Worm (Caenorhabditis elegans) whole organism, early embryonic: ENCODE measurements around the gene F53F4.4.

Source experiments
- B0310.2 ChIP-seq: sonication (generic microtip); optimal IDR thresholded peaks from 2 replicates; lab custom pipeline; 2016; ENCODE audit warnings: mild to moderate bottlenecking, missing genetic modification characterization, missing compliant biosample characterization
- F13C5.2 ChIP-seq: sonication (generic microtip); optimal IDR thresholded peaks from 2 replicates; lab custom pipeline; 2017; ENCODE audit warnings: mild to moderate bottlenecking, missing genetic modification characterization, inconsistent platforms, missing compliant biosample characterization
- aly-1 ChIP-seq: sonication (generic microtip); optimal IDR thresholded peaks from 2 replicates; lab custom pipeline; 2016; ENCODE audit warnings: missing genetic modification characterization, missing compliant biosample characterization
- ama-1 ChIP-seq: fragments of 150-350 bp; optimal IDR thresholded peaks from 2 replicates; lab custom pipeline; 2014
- ceh-13 ChIP-seq: fragments of 200-800 bp; sonication (Bioruptor generic); optimal IDR thresholded peaks from 2 replicates; lab custom pipeline; 2018; ENCODE audit warnings: mild to moderate bottlenecking, missing genetic modification characterization, missing compliant biosample characterization
- ceh-36 ChIP-seq: sonication (generic microtip); optimal IDR thresholded peaks from 2 replicates; lab custom pipeline; 2016; ENCODE audit warnings: missing genetic modification characterization, inconsistent platforms, missing compliant biosample characterization
- ets-7 ChIP-seq: sonication (generic microtip); optimal IDR thresholded peaks from 2 replicates; lab custom pipeline; 2016; ENCODE audit warnings: missing genotype, missing genetic modification characterization, missing compliant biosample characterization
- flt-1 ChIP-seq: fragments of 200-800 bp; sonication (Bioruptor generic); IDR thresholded peaks from 2 replicates; pipeline ENCODE4 v1.3.6; 2022; ENCODE audit warnings: missing genetic modification characterization, missing compliant biosample characterization
- hmbx-1 ChIP-seq: sonication (generic microtip); optimal IDR thresholded peaks from 2 replicates; lab custom pipeline; 2016; ENCODE audit warnings: mild to moderate bottlenecking, missing genetic modification characterization, missing compliant biosample characterization
- hmg-4 ChIP-seq: fragments of 200-800 bp; sonication (Bioruptor generic); optimal IDR thresholded peaks from 2 replicates; lab custom pipeline; 2018; ENCODE audit warnings: mild to moderate bottlenecking, missing genetic modification characterization, missing compliant biosample characterization
- hnd-1 ChIP-seq: sonication (generic microtip); optimal IDR thresholded peaks from 2 replicates; lab custom pipeline; 2016; ENCODE audit warnings: missing genetic modification characterization, missing compliant biosample characterization
- pes-1 ChIP-seq: fragments of 200-800 bp; sonication (Bioruptor generic); IDR thresholded peaks from 2 replicates; pipeline ENCODE4 v1.3.6; 2022; ENCODE audit warnings: missing genetic modification reagents, missing genetic modification characterization, missing compliant biosample characterization
- scrt-1 ChIP-seq: fragments of 200-800 bp; sonication (Bioruptor generic); IDR thresholded peaks from 2 replicates; pipeline ENCODE4 v1.3.6; 2022; ENCODE audit warnings: missing genetic modification characterization, missing compliant biosample characterization
- sea-1 ChIP-seq: fragments of 200-800 bp; sonication (Bioruptor generic); conservative IDR thresholded peaks from 2 replicates; pipeline ENCODE4 v1.3.6; 2022; ENCODE audit warnings: missing genetic modification characterization, missing compliant biosample characterization
- tbx-11 ChIP-seq: fragments of 200-800 bp; sonication (Bioruptor generic); IDR thresholded peaks from 2 replicates; pipeline ENCODE4 v1.3.6; 2022; ENCODE audit warnings: missing genetic modification characterization, missing compliant biosample characterization
- tbx-37 ChIP-seq: fragments of 200-800 bp; sonication (Bioruptor generic); conservative IDR thresholded peaks from 2 replicates; pipeline ENCODE4 v1.3.6; 2022; ENCODE audit warnings: missing genetic modification reagents, missing genetic modification characterization, missing compliant biosample characterization
- tra-4 ChIP-seq: sonication (generic microtip); optimal IDR thresholded peaks from 2 replicates; lab custom pipeline; 2017; ENCODE audit warnings: missing genetic modification characterization, missing compliant biosample characterization

The F53F4.4 gene

ce11 chrV:13620676-13621075 lies 27.5 kb downstream of the F53F4.4 start, which contains the start of gene F53F4.15:
Gene F53F4.15 (plus strand): TSS chrV:13620976.
- TF ChIP-seq ama-1 (lab: Kevin White, UChicago) (no peak), ceh-36 (tag; lab: Kevin White, UChicago) (no peak), hmbx-1 (tag; lab: Kevin White, UChicago) (no peak), sea-1 (no peak)

DNA sequence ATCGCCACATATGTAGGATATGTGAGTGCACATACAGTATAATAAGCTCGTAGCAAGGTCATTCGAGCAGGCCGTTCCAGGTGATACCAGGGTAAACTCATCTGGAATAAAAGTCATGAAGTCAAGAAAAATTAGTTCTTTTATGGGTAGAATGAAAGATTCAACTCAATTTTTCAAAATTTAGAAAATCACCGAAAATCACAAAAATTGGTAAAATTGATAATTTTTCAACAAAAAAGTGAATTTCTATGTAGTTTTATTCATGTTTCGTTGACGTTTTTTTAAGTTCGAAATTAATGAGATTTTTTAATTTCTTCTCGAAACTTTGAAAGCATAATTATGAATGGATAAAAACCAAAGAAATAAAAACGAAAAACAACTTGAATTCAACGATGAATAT lies 28.5 kb downstream of the F53F4.4 start, which contains the start of gene F53F4.16:
F53F4.16 (minus strand) TSS at position 101 of the 400 bp plus-strand sequence.
- TF ChIP-seq tbx-37 (GFP tag; lab: Robert Waterston, UW): no peak
- TF ChIP-seq scrt-1 (GFP tag; lab: Robert Waterston, UW): no peak
- TF ChIP-seq B0310.2 (tag; lab: Kevin White, UChicago): no peak
- TF ChIP-seq ets-7 (tag; lab: Kevin White, UChicago): no peak
- no peak for TF ChIP-seq pes-1 (GFP tag; lab: Robert Waterston, UW)
- no peak for TF ChIP-seq tra-4 (tag; lab: Kevin White, UChicago)
- TF ChIP-seq hmbx-1 (tag; lab: Kevin White, UChicago): no peak

DNA sequence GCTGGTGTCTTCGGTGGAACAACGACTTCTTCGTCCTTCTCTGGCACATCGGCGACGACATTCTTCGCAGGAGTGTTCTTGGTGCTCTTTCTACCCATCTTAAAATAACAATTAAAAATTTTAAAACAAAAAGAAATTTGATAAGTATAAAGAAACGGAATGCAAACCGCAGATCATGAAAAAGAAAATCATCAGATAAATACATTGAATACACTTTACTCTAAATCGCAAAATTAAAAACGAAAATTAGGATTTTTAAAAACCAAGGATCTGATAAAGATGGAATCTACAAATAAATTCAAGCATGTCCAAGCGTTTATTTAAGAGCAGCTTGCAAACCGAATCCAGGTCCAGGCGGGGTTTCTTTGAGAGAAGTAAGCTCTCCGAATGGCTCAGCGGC lies 31.2 kb downstream of the F53F4.4 start, which contains the start of gene F53F4.11:
F53F4.11 (minus strand) TSS at position 101 of the 400 bp plus-strand sequence.
- TF ChIP-seq tbx-11 (GFP tag; lab: Robert Waterston, UW) (no peak), hnd-1 (tag; lab: Kevin White, UChicago) (no peak), ets-7 (tag; lab: Kevin White, UChicago) (no peak), ceh-36 (tag; lab: Kevin White, UChicago) (no peak)

DNA sequence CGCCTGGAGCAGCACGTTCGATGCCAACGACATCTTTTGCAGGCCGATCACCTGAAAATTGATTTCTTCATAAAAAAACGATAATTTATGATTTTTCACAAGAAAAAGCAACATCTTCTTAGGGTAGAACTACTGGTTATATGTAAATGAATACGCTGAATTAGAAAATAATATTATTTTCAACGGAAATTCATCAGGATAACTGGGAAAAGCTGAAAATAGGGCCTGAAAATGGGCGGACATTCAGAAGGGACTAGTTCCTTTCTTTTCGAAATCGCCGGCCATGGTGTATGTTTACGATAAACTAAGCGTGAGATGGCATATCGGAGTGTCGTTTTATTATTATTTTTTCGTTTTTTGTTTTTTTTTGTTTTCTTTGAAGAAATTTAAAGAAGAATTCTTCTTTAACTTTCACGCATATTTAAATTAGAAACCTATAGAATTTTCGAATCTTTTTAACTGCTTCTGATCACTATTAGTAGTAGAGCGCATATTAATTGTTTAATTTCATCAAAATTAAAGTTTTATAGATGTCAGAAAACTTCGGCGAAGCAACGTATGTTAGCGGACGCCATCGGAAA lies 32.4 kb downstream of the F53F4.4 start, which contains the start of the genes nduv-2 and F53F4.12:
nduv-2 (minus strand) TSS at position 51 of the 581 bp plus-strand sequence.
F53F4.12 (plus strand) TSS at position 531 of the 581 bp plus-strand sequence.
- no peak for TF ChIP-seq hmbx-1 (tag; lab: Kevin White, UChicago)
- TF ChIP-seq sea-1: no peak
- TF ChIP-seq F13C5.2 (tag; lab: Kevin White, UChicago): no peak

ce11 chrV:13627103-13627623 lies 34.0 kb downstream of the F53F4.4 start, which contains the start of gene sde-2:
Gene sde-2 (plus strand): TSS chrV:13627573.
- TF ChIP-seq sea-1: no peak

ce11 chrV:13634149-13634548 lies 41.0 kb downstream of the F53F4.4 start, which contains the start of gene H37A05.2:
Gene H37A05.2 (minus strand): TSS chrV:13634249.
- TF ChIP-seq F13C5.2 (tag; lab: Kevin White, UChicago): no peak
- TF ChIP-seq tra-4 (tag; lab: Kevin White, UChicago): no peak
- TF ChIP-seq tbx-37 (GFP tag; lab: Robert Waterston, UW): no peak
- no peak for TF ChIP-seq hnd-1 (tag; lab: Kevin White, UChicago)
- TF ChIP-seq ets-7 (tag; lab: Kevin White, UChicago): no peak
- TF ChIP-seq ceh-36 (tag; lab: Kevin White, UChicago): no peak
- no peak for TF ChIP-seq ceh-13 (GFP tag; lab: Kevin White, UChicago)
- no peak for TF ChIP-seq ama-1 (lab: Kevin White, UChicago)
- no peak for TF ChIP-seq sea-1

DNA sequence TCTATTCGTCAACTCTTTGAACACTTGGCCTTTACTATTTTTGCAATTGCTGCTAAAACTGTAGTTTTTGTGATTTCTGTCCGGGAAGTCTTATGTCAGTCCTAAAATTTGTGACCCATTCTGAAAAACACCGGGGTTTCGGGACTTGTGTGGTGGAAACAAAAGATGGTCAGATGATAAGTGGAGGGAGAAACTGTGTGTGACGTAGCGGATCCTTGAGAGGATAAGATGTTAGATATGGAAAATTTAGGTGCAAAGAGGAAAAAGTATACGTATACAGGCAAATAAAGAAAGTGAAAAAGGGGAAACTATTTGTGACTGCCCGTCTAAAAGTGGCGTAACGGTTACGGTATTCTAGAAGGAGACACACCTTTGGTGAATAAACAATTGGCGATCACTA lies 43.2 kb downstream of the F53F4.4 start:
- TF ChIP-seq F13C5.2 (tag; lab: Kevin White, UChicago): no peak
- TF ChIP-seq scrt-1 (GFP tag; lab: Robert Waterston, UW): no peak
- TF ChIP-seq B0310.2 (tag; lab: Kevin White, UChicago): no peak
- no peak for TF ChIP-seq hmg-4 (GFP tag; lab: Kevin White, UChicago)
- TF ChIP-seq sea-1: no peak
- TF ChIP-seq pes-1 (GFP tag; lab: Robert Waterston, UW): no peak
- TF ChIP-seq ets-7 (tag; lab: Kevin White, UChicago): no peak
- no peak for TF ChIP-seq aly-1
- no peak for TF ChIP-seq ceh-36 (tag; lab: Kevin White, UChicago)

- no peak for TF ChIP-seq F13C5.2 (tag; lab: Kevin White, UChicago)
- no peak for TF ChIP-seq aly-1
- no peak for TF ChIP-seq ceh-13 (GFP tag; lab: Kevin White, UChicago)
- TF ChIP-seq ets-7 (tag; lab: Kevin White, UChicago): no peak
- TF ChIP-seq hmg-4 (GFP tag; lab: Kevin White, UChicago): no peak
- no peak for TF ChIP-seq pes-1 (GFP tag; lab: Robert Waterston, UW)
- TF ChIP-seq tbx-37 (GFP tag; lab: Robert Waterston, UW): no peak
- no peak for TF ChIP-seq scrt-1 (GFP tag; lab: Robert Waterston, UW)
- TF ChIP-seq B0310.2 (tag; lab: Kevin White, UChicago): no peak
- TF ChIP-seq ceh-36 (tag; lab: Kevin White, UChicago): no peak
- TF ChIP-seq ama-1 (lab: Kevin White, UChicago): no peak
- TF ChIP-seq flt-1 (GFP tag; lab: Robert Waterston, UW): no peak
- TF ChIP-seq hnd-1 (tag; lab: Kevin White, UChicago): no peak
- no peak for TF ChIP-seq hmbx-1 (tag; lab: Kevin White, UChicago)
- no peak for TF ChIP-seq sea-1
- no peak for TF ChIP-seq tra-4 (tag; lab: Kevin White, UChicago)
- TF ChIP-seq tbx-11 (GFP tag; lab: Robert Waterston, UW): no peak
Measured at ce11 chrV:13638040-13638439, 44.9 kb downstream of the F53F4.4 start.
